Worm (Caenorhabditis elegans): ENCODE results near the gene F15G9.5.

F15G9.5 gene

ce11 chrX:9737730-9738129, at the start of gene F15G9.5:
Gene F15G9.5 (minus strand): TSS chrX:9737888.
- TF ChIP-seq dao-5 (tag; optimal IDR thresholded peaks at IDR 0.05) = no peak
- peak; percentile 2 for TF ChIP-seq him-1 (tag; optimal IDR thresholded peaks at IDR 0.05)

ce11 chrX:9785865-9786264, 48.2 kb upstream of the F15G9.5 start:
- TF ChIP-seq dao-5 (tag; optimal IDR thresholded peaks at IDR 0.05) = no peak

ce11 chrX:9782389-9782939, 44.8 kb upstream of the F15G9.5 start:
- TF ChIP-seq W03F9.2 (tag; optimal IDR thresholded peaks at IDR 0.05) (no peak), dao-5 (tag; optimal IDR thresholded peaks at IDR 0.05) (no peak), him-1 (tag; optimal IDR thresholded peaks at IDR 0.05) (no peak)

ce11 chrX:9777481-9777880, 39.8 kb upstream of the F15G9.5 start, which contains the start of gene T09B9.5:
Gene T09B9.5 (plus strand): TSS chrX:9777781.
- TF ChIP-seq him-1 (tag; optimal IDR thresholded peaks at IDR 0.05) = no peak
- no peak for TF ChIP-seq W03F9.2 (tag; optimal IDR thresholded peaks at IDR 0.05)
- no peak for TF ChIP-seq dao-5 (tag; optimal IDR thresholded peaks at IDR 0.05)

ce11 chrX:9774323-9774722, 36.6 kb upstream of the F15G9.5 start, which contains the start of gene T09B9.4:
Gene T09B9.4 (minus strand): TSS chrX:9774352.
- TF ChIP-seq W03F9.2 (tag; optimal IDR thresholded peaks at IDR 0.05) = no peak
- no peak for TF ChIP-seq him-1 (tag; optimal IDR thresholded peaks at IDR 0.05)
- no peak for TF ChIP-seq dao-5 (tag; optimal IDR thresholded peaks at IDR 0.05)

ce11 chrX:9764822-9765221, 27.1 kb upstream of the F15G9.5 start, which contains the start of gene slc-17.9:
Gene slc-17.9 (minus strand): TSS chrX:9764922.
- TF ChIP-seq dao-5 (tag; optimal IDR thresholded peaks at IDR 0.05) (no peak), him-1 (tag; optimal IDR thresholded peaks at IDR 0.05) (no peak), W03F9.2 (tag; optimal IDR thresholded peaks at IDR 0.05) (no peak)

- TF ChIP-seq him-1 (tag; optimal IDR thresholded peaks at IDR 0.05) (no peak), dao-5 (tag; optimal IDR thresholded peaks at IDR 0.05) (no peak), W03F9.2 (tag; optimal IDR thresholded peaks at IDR 0.05) (no peak)
These were observed 26.2 kb upstream of the F15G9.5 start for ce11 chrX:9763903-9764302.

ce11 chrX:9761266-9761665, 23.6 kb upstream of the F15G9.5 start, which contains the start of gene T09B9.3:
Gene T09B9.3 (minus strand): TSS chrX:9761366.
- TF ChIP-seq W03F9.2 (tag; optimal IDR thresholded peaks at IDR 0.05) = no peak
- TF ChIP-seq dao-5 (tag; optimal IDR thresholded peaks at IDR 0.05) = no peak
- TF ChIP-seq him-1 (tag; optimal IDR thresholded peaks at IDR 0.05) = no peak

- TF ChIP-seq W03F9.2 (tag; optimal IDR thresholded peaks at IDR 0.05) (no peak), him-1 (tag; optimal IDR thresholded peaks at IDR 0.05) (no peak), dao-5 (tag; optimal IDR thresholded peaks at IDR 0.05) (no peak)
These were observed 19.3 kb upstream of the F15G9.5 start, which contains the start of gene T09B9.1 for ce11 chrX:9756971-9757370. Gene T09B9.1 (plus strand): TSS chrX:9757271.

- no peak for TF ChIP-seq dao-5 (tag; optimal IDR thresholded peaks at IDR 0.05)
- no peak for TF ChIP-seq him-1 (tag; optimal IDR thresholded peaks at IDR 0.05)
- no peak for TF ChIP-seq W03F9.2 (tag; optimal IDR thresholded peaks at IDR 0.05)
These were observed 16.8 kb upstream of the F15G9.5 start for ce11 chrX:9754537-9754936.

ce11 chrX:9743513-9743914, 5.8 kb upstream of the F15G9.5 start:
- TF ChIP-seq dao-5 (tag; optimal IDR thresholded peaks at IDR 0.05) = peak; percentile 94
- peak; percentile 98 for TF ChIP-seq him-1 (tag; optimal IDR thresholded peaks at IDR 0.05)

ce11 chrX:9742058-9742457, 4.4 kb upstream of the F15G9.5 start:
- TF ChIP-seq W03F9.2 (tag; optimal IDR thresholded peaks at IDR 0.05) (no peak), him-1 (tag; optimal IDR thresholded peaks at IDR 0.05) (no peak), dao-5 (tag; optimal IDR thresholded peaks at IDR 0.05) (no peak)

ce11 chrX:9735479-9735878, 2.2 kb downstream of the F15G9.5 start:
- TF ChIP-seq him-1 (tag; optimal IDR thresholded peaks at IDR 0.05) (no peak), W03F9.2 (tag; optimal IDR thresholded peaks at IDR 0.05) (no peak), dao-5 (tag; optimal IDR thresholded peaks at IDR 0.05) (no peak)

ce11 chrX:9719070-9719469, 18.6 kb downstream of the F15G9.5 start:
- TF ChIP-seq him-1 (tag; optimal IDR thresholded peaks at IDR 0.05) (no peak), W03F9.2 (tag; optimal IDR thresholded peaks at IDR 0.05) (no peak), dao-5 (tag; optimal IDR thresholded peaks at IDR 0.05) (no peak)

- TF ChIP-seq W03F9.2 (tag; optimal IDR thresholded peaks at IDR 0.05) (no peak), him-1 (tag; optimal IDR thresholded peaks at IDR 0.05) (no peak), dao-5 (tag; optimal IDR thresholded peaks at IDR 0.05) (no peak)
These were observed 20.4 kb downstream of the F15G9.5 start, which contains the start of gene him-4 for ce11 chrX:9717265-9717664. Gene him-4 (plus strand): TSS chrX:9717565.
